Worm (Caenorhabditis elegans) whole organism, mixed stage, embryonic: Measurements from ENCODE around the gene M110.10.

Experiments
- ces-1 ChIP-seq: fragments of 150-350 bp; optimal IDR thresholded peaks from 2 replicates; lab custom pipeline; 2014; ENCODE audit warnings: missing biosample characterization, missing genetic modification reagents, missing genetic modification characterization
- lsy-2 ChIP-seq: fragments of 150-350 bp; optimal IDR thresholded peaks from 2 replicates; lab custom pipeline; 2014; ENCODE audit warnings: missing biosample characterization, missing genetic modification characterization
- mab-5 ChIP-seq: fragments of 150-350 bp; optimal IDR thresholded peaks from 2 replicates; lab custom pipeline; 2014; ENCODE audit warnings: missing biosample characterization, missing genetic modification characterization
- snpc-4 ChIP-seq: fragments of 150-350 bp; optimal IDR thresholded peaks from 2 replicates; lab custom pipeline; 2014; ENCODE audit warnings: missing biosample characterization, missing genetic modification characterization
- zip-8 ChIP-seq: fragments of 150-350 bp; optimal IDR thresholded peaks from 2 replicates; lab custom pipeline; 2014; ENCODE audit warnings: missing biosample characterization, missing genetic modification characterization

- TF ChIP-seq snpc-4 (tag; lab: Kevin White, UChicago) (no peak), mab-5 (tag; lab: Kevin White, UChicago) (no peak), lsy-2 (tag; lab: Kevin White, UChicago) (no peak), ces-1 (GFP tag; lab: Kevin White, UChicago) (no peak), zip-8 (tag; lab: Kevin White, UChicago) (no peak)
These were observed 1.6 kb downstream of the M110.10 start, which contains the start of gene twk-3 for ce11 chrII:8212680-8213079.
